Fruit fly (Drosophila melanogaster): ENCODE measurements around the gene SclB.

dm6 chr2L:16874924-16875323 lies 37.2 kb downstream of the SclB start:
- no peak for TF ChIP-seq ttk (optimal IDR thresholded peaks at IDR 0.05)
- no peak for TF ChIP-seq insv (optimal IDR thresholded peaks at IDR 0.05)
- no peak for TF ChIP-seq Myc (optimal IDR thresholded peaks at IDR 0.05)
